Worm (Caenorhabditis elegans): Measurements from ENCODE around the gene ctns-1.

ce11 chrII:8138015-8138546 lies 1.4 kb upstream of the ctns-1 start, which contains the start of gene cdc-48.2:
- TF ChIP-seq flh-1 (GFP tag; optimal IDR thresholded peaks at IDR 0.05) (no peak), bed-3 (GFP tag; optimal IDR thresholded peaks at IDR 0.05) (no peak), cnd-1 (tag; optimal IDR thresholded peaks at IDR 0.05) (no peak), ztf-11 (tag; optimal IDR thresholded peaks at IDR 0.05) (no peak), nhr-237 (tag; optimal IDR thresholded peaks at IDR 0.05) (no peak)
